ENCODE assay signal across 3 worm cellular contexts in genomic region chrII:6061495-6061894, ce11.
TF ChIP-seq lines count a peak whose summit lies in the region.

No protein-coding gene starts in this region.

TF ChIP-seq in whole organism, L2 larva, 48 proteins besides CTCF, POLR2A, EP300 and RAD21 (continued from another document):
- TF ChIP-seq nhr-77 (tag; optimal IDR thresholded peaks at IDR 0.05; lab: Kevin White, UChicago) (no peak), sem-4 (tag; optimal IDR thresholded peaks at IDR 0.05; lab: Kevin White, UChicago) (peak; percentile 59), mdl-1 (tag; optimal IDR thresholded peaks at IDR 0.05; lab: Kevin White, UChicago) (no peak), nhr-237 (tag; optimal IDR thresholded peaks at IDR 0.05; lab: Kevin White, UChicago) (no peak), mab-5 (tag; optimal IDR thresholded peaks at IDR 0.05; lab: Kevin White, UChicago) (peak; percentile 43), zag-1 (tag; optimal IDR thresholded peaks at IDR 0.05; lab: Kevin White, UChicago) (peak; percentile 4), lin-11 (tag; optimal IDR thresholded peaks at IDR 0.05; lab: Kevin White, UChicago) (no peak), lsy-2 (tag; optimal IDR thresholded peaks at IDR 0.05; lab: Kevin White, UChicago) (peak; percentile 77 to 91), C34F6.9 (tag; optimal IDR thresholded peaks at IDR 0.05; lab: Kevin White, UChicago) (peak; percentile 70), dmd-4 (tag; optimal IDR thresholded peaks at IDR 0.05; lab: Kevin White, UChicago) (peak; percentile 6), nhr-11 (tag; optimal IDR thresholded peaks at IDR 0.05; lab: Kevin White, UChicago) (no peak), crh-2 (tag; optimal IDR thresholded peaks at IDR 0.05; lab: Kevin White, UChicago) (peak; percentile 77), ztf-1 (GFP tag; conservative IDR thresholded peaks at IDR 0.05; lab: Robert Waterston, UW) (no peak), mbf-1 (tag; optimal IDR thresholded peaks at IDR 0.05; lab: Kevin White, UChicago) (no peak), nhr-6 (tag; optimal IDR thresholded peaks at IDR 0.05; lab: Kevin White, UChicago) (peak; percentile 72), nhr-23 (tag; optimal IDR thresholded peaks at IDR 0.05; lab: Kevin White, UChicago) (no peak), nhr-10 (tag; optimal IDR thresholded peaks at IDR 0.05; lab: Kevin White, UChicago) (no peak), unc-55 (GFP tag; optimal IDR thresholded peaks at IDR 0.05; lab: Kevin White, UChicago) (peak; percentile 75), ztf-11 (tag; optimal IDR thresholded peaks at IDR 0.05; lab: Kevin White, UChicago) (no peak), lin-13 (GFP tag; optimal IDR thresholded peaks at IDR 0.05; lab: Kevin White, UChicago) (peak; percentile 71), alr-1 (tag; optimal IDR thresholded peaks at IDR 0.05; lab: Kevin White, UChicago) (no peak), peb-1 (tag; optimal IDR thresholded peaks at IDR 0.05; lab: Kevin White, UChicago) (no peak), blmp-1 (tag; optimal IDR thresholded peaks at IDR 0.05; lab: Kevin White, UChicago; ENCODE audit: insufficient read depth) (peak; percentile 50), unc-39 (tag; optimal IDR thresholded peaks at IDR 0.05; lab: Kevin White, UChicago) (no peak), unc-62 (GFP tag; optimal IDR thresholded peaks at IDR 0.05; lab: Kevin White, UChicago) (no peak)

TF ChIP-seq in whole organism, L4 larva, 104 proteins besides CTCF, POLR2A, EP300 and RAD21 (continued from another document):
- TF ChIP-seq hmg-1.1 (GFP tag; IDR thresholded peaks at IDR 0.05; lab: Robert Waterston, UW) (peak; percentile 50; the same call in 1 of the 2 replicates), daf-8 (GFP tag; IDR thresholded peaks at IDR 0.05; lab: Robert Waterston, UW) (no peak), nhr-11 (tag; optimal IDR thresholded peaks at IDR 0.05; lab: Kevin White, UChicago) (no peak), nhr-28 (tag; optimal IDR thresholded peaks at IDR 0.05; lab: Kevin White, UChicago) (peak; percentile 28), nhr-76 (tag; optimal IDR thresholded peaks at IDR 0.05; lab: Kevin White, UChicago) (no peak), skn-1 (tag; optimal IDR thresholded peaks at IDR 0.05; lab: Kevin White, UChicago) (no peak), ztf-7 (tag; optimal IDR thresholded peaks at IDR 0.05; lab: Kevin White, UChicago) (no peak), lin-38 (GFP tag; IDR thresholded peaks at IDR 0.05; lab: Robert Waterston, UW) (no peak), zfp-2 (tag; optimal IDR thresholded peaks at IDR 0.05; lab: Kevin White, UChicago) (no peak), mxl-2 (GFP tag; conservative IDR thresholded peaks at IDR 0.05; lab: Robert Waterston, UW) (no peak), lir-3 (tag; optimal IDR thresholded peaks at IDR 0.05; lab: Kevin White, UChicago) (no peak), F49E8.2 (tag; optimal IDR thresholded peaks at IDR 0.05; lab: Kevin White, UChicago; ENCODE audit: borderline replicate concordance) (no peak), ceh-32 (tag; optimal IDR thresholded peaks at IDR 0.05; lab: Kevin White, UChicago; ENCODE audit: poor library complexity) (no peak), mxl-3 (GFP tag; optimal IDR thresholded peaks at IDR 0.05; lab: Kevin White, UChicago) (peak; percentile 45), ztf-11 (tag; optimal IDR thresholded peaks at IDR 0.05; lab: Kevin White, UChicago) (no peak), hif-1 (tag; optimal IDR thresholded peaks at IDR 0.05; lab: Kevin White, UChicago) (peak in 1 of 2 experiments; percentile 88), Y48G9A.11 (GFP tag; IDR thresholded peaks at IDR 0.05; lab: Robert Waterston, UW) (0 out of 2 replicates have a peak, but pooled peaks have one; percentile 44), F26F4.8 (GFP tag; conservative IDR thresholded peaks at IDR 0.05; lab: Robert Waterston, UW) (no peak), dmd-9 (GFP tag; IDR thresholded peaks at IDR 0.05; lab: Robert Waterston, UW) (peak; percentile 91), ceh-20 (GFP tag; IDR thresholded peaks at IDR 0.05; lab: Robert Waterston, UW) (no peak), duxl-1 (tag; optimal IDR thresholded peaks at IDR 0.05; lab: Kevin White, UChicago; ENCODE audit: poor library complexity) (peak; percentile 71), nhr-77 (tag; optimal IDR thresholded peaks at IDR 0.05; lab: Kevin White, UChicago) (no peak), cey-2 (tag; optimal IDR thresholded peaks at IDR 0.05; lab: Kevin White, UChicago; ENCODE audit: borderline replicate concordance, insufficient read depth) (no peak), nhr-102 (tag; optimal IDR thresholded peaks at IDR 0.05; lab: Kevin White, UChicago) (peak; percentile 52), madf-9 (GFP tag; conservative IDR thresholded peaks at IDR 0.05; lab: Robert Waterston, UW) (peak; percentile 62), dve-1 (tag; optimal IDR thresholded peaks at IDR 0.05; lab: Kevin White, UChicago; ENCODE audit: insufficient read depth) (no peak), tra-1 (GFP tag; IDR thresholded peaks at IDR 0.05; lab: Robert Waterston, UW) (peak; percentile 66; the same call in 1 of the 2 replicates), attf-4 (tag; optimal IDR thresholded peaks at IDR 0.05; lab: Kevin White, UChicago) (no peak), gei-8 (GFP tag; optimal IDR thresholded peaks at IDR 0.05; lab: Kevin White, UChicago) (no peak), Y5F2A.4 (GFP tag; optimal IDR thresholded peaks at IDR 0.05; lab: Kevin White, UChicago) (no peak), F37D6.2 (tag; optimal IDR thresholded peaks at IDR 0.05; lab: Kevin White, UChicago) (peak; percentile 35), nhr-6 (tag; optimal IDR thresholded peaks at IDR 0.05; lab: Kevin White, UChicago) (peak; percentile 51), ceh-62 (tag; optimal IDR thresholded peaks at IDR 0.05; lab: Kevin White, UChicago) (no peak), nhr-10 (tag; optimal IDR thresholded peaks at IDR 0.05; lab: Kevin White, UChicago) (no peak), vab-7 (GFP tag; IDR thresholded peaks at IDR 0.05; lab: Robert Waterston, UW) (no peak), lim-7 (GFP tag; IDR thresholded peaks at IDR 0.05; lab: Robert Waterston, UW) (no peak), php-3 (GFP tag; IDR thresholded peaks at IDR 0.05; lab: Robert Waterston, UW) (no peak), unc-130 (GFP tag; optimal IDR thresholded peaks at IDR 0.05; lab: Kevin White, UChicago) (peak; percentile 90), hlh-11 (tag; optimal IDR thresholded peaks at IDR 0.05; lab: Kevin White, UChicago) (peak; percentile 21), hlh-30 (tag; optimal IDR thresholded peaks at IDR 0.05; lab: Kevin White, UChicago; ENCODE audit: insufficient read depth) (peak; percentile 63), snpc-4 (tag; optimal IDR thresholded peaks at IDR 0.05; lab: Kevin White, UChicago) (no peak), nhr-237 (tag; optimal IDR thresholded peaks at IDR 0.05; lab: Kevin White, UChicago) (no peak), dpl-1 (GFP tag; optimal IDR thresholded peaks at IDR 0.05; lab: Kevin White, UChicago) (peak; percentile 98), ZK337.2 (GFP tag; IDR thresholded peaks at IDR 0.05; lab: Robert Waterston, UW) (peak; percentile 92), daf-16 (GFP tag; optimal IDR thresholded peaks at IDR 0.05; lab: Kevin White, UChicago) (no peak), daf-16 (tag; optimal IDR thresholded peaks at IDR 0.05; lab: Kevin White, UChicago) (no peak)

TF ChIP-seq in whole organism, late embryonic, 69 proteins besides CTCF, POLR2A, EP300 and RAD21 (continued from another document):
- TF ChIP-seq unc-3 (GFP tag; conservative IDR thresholded peaks at IDR 0.05; lab: Robert Waterston, UW): no peak
- TF ChIP-seq unc-3 (tag; optimal IDR thresholded peaks at IDR 0.05; lab: Kevin White, UChicago): no peak
- TF ChIP-seq ceh-24 (tag; optimal IDR thresholded peaks at IDR 0.05; lab: Kevin White, UChicago): no peak
- no peak for TF ChIP-seq ceh-19 (GFP tag; optimal IDR thresholded peaks at IDR 0.05; lab: Kevin White, UChicago)
- peak; percentile 22 for TF ChIP-seq fkh-6 (tag; optimal IDR thresholded peaks at IDR 0.05; lab: Kevin White, UChicago)
- TF ChIP-seq ceh-48 (tag; optimal IDR thresholded peaks at IDR 0.05; lab: Kevin White, UChicago): no peak
- TF ChIP-seq pag-3 (tag; optimal IDR thresholded peaks at IDR 0.05; lab: Kevin White, UChicago; ENCODE audit: borderline replicate concordance): no peak
- TF ChIP-seq ceh-22 (tag; optimal IDR thresholded peaks at IDR 0.05; lab: Kevin White, UChicago): no peak
- peak; percentile 38 for TF ChIP-seq lim-6 (tag; optimal IDR thresholded peaks at IDR 0.05; lab: Kevin White, UChicago)
- TF ChIP-seq fax-1 (tag; optimal IDR thresholded peaks at IDR 0.05; lab: Kevin White, UChicago): peak; percentile 63
- no peak for TF ChIP-seq hlh-15 (tag; optimal IDR thresholded peaks at IDR 0.05; lab: Kevin White, UChicago)
- TF ChIP-seq zip-5 (tag; optimal IDR thresholded peaks at IDR 0.05; lab: Kevin White, UChicago): peak; percentile 78
- TF ChIP-seq pha-4 (tag; optimal IDR thresholded peaks at IDR 0.05; lab: Kevin White, UChicago): no peak
- TF ChIP-seq C08G9.2 (tag; optimal IDR thresholded peaks at IDR 0.05; lab: Kevin White, UChicago): peak; percentile 94
- TF ChIP-seq F13H6.1 (tag; optimal IDR thresholded peaks at IDR 0.05; lab: Kevin White, UChicago): peak; percentile 24
- no peak for TF ChIP-seq pax-1 (tag; optimal IDR thresholded peaks at IDR 0.05; lab: Kevin White, UChicago)
- peak; percentile 23 for TF ChIP-seq sdc-2 (tag; optimal IDR thresholded peaks at IDR 0.05; lab: Kevin White, UChicago)
- peak; percentile 6 for TF ChIP-seq eyg-1 (tag; optimal IDR thresholded peaks at IDR 0.05; lab: Kevin White, UChicago)
- no peak for TF ChIP-seq lin-11 (tag; optimal IDR thresholded peaks at IDR 0.05; lab: Kevin White, UChicago)
- peak; percentile 89 for TF ChIP-seq tbx-2 (tag; optimal IDR thresholded peaks at IDR 0.05; lab: Kevin White, UChicago)
- TF ChIP-seq ama-1 (optimal IDR thresholded peaks at IDR 0.05; lab: Kevin White, UChicago): no peak
- TF ChIP-seq ceh-9 (tag; optimal IDR thresholded peaks at IDR 0.05; lab: Kevin White, UChicago): no peak
- TF ChIP-seq ceh-31 (tag; optimal IDR thresholded peaks at IDR 0.05; lab: Kevin White, UChicago): peak; percentile 92
- TF ChIP-seq T23F11.4 (GFP tag; optimal IDR thresholded peaks at IDR 0.05; lab: Kevin White, UChicago): no peak
- TF ChIP-seq gmeb-2 (tag; optimal IDR thresholded peaks at IDR 0.05; lab: Kevin White, UChicago): no peak
- peak; percentile 95 for TF ChIP-seq tbx-7 (tag; optimal IDR thresholded peaks at IDR 0.05; lab: Kevin White, UChicago)
- TF ChIP-seq odd-2 (tag; optimal IDR thresholded peaks at IDR 0.05; lab: Kevin White, UChicago): no peak
- TF ChIP-seq che-1 (tag; optimal IDR thresholded peaks at IDR 0.05; lab: Kevin White, UChicago): no peak
- TF ChIP-seq syd-9 (tag; optimal IDR thresholded peaks at IDR 0.05; lab: Kevin White, UChicago): no peak
- peak; percentile 10 for TF ChIP-seq ceh-18 (tag; optimal IDR thresholded peaks at IDR 0.05; lab: Kevin White, UChicago)
- peak; percentile 30 for TF ChIP-seq ahr-1 (tag; optimal IDR thresholded peaks at IDR 0.05; lab: Kevin White, UChicago)
- no peak for TF ChIP-seq pha-2 (tag; optimal IDR thresholded peaks at IDR 0.05; lab: Kevin White, UChicago)
- peak; percentile 52 for TF ChIP-seq elt-2 (tag; optimal IDR thresholded peaks at IDR 0.05; lab: Kevin White, UChicago)
- TF ChIP-seq hlh-13 (GFP tag; optimal IDR thresholded peaks at IDR 0.05; lab: Kevin White, UChicago): no peak
- TF ChIP-seq fkh-10 (GFP tag; optimal IDR thresholded peaks at IDR 0.05; lab: Kevin White, UChicago): no peak
- TF ChIP-seq rnt-1 (tag; optimal IDR thresholded peaks at IDR 0.05; lab: Kevin White, UChicago): peak; percentile 56
- no peak for TF ChIP-seq K02D7.2 (tag; optimal IDR thresholded peaks at IDR 0.05; lab: Kevin White, UChicago)
- TF ChIP-seq nhr-232 (tag; optimal IDR thresholded peaks at IDR 0.05; lab: Kevin White, UChicago): no peak
- TF ChIP-seq ztf-16 (tag; optimal IDR thresholded peaks at IDR 0.05; lab: Kevin White, UChicago): no peak
- TF ChIP-seq ceh-14 (tag; optimal IDR thresholded peaks at IDR 0.05; lab: Kevin White, UChicago): peak; percentile 60
- no peak for TF ChIP-seq C38D4.7 (GFP tag; optimal IDR thresholded peaks at IDR 0.05; lab: Kevin White, UChicago)
- no peak for TF ChIP-seq ttx-3 (tag; optimal IDR thresholded peaks at IDR 0.05; lab: Kevin White, UChicago)
- TF ChIP-seq dmd-4 (tag; optimal IDR thresholded peaks at IDR 0.05; lab: Kevin White, UChicago; ENCODE audit: borderline replicate concordance): no peak
- no peak for TF ChIP-seq sox-2 (GFP tag; IDR thresholded peaks at IDR 0.05; lab: Robert Waterston, UW)
